Worm (Caenorhabditis elegans): ENCODE data around the gene try-8.

Gene try-8

DNA sequence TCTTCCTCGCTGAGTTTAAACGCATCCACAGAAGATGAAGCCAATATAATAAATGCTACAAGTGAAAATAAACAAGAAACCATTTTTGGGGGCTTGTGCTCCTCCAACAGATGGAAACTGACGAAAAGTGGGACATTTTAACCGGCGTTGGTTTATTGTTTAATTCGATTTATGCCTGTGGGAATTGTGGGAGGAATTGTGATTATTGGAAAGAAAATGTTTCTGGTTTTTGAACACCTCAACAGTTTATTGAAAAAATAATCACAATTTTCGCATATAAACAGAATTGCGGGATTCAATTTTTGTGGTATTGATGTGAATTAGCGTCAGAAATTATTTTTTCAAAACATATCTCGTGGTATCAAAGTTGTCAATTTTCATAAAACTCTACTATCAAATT is at the start of gene try-8:
Gene try-8 (minus strand): TSS at position 101 of the 400 bp plus-strand sequence.
- TF ChIP-seq nhr-237 (tag; optimal IDR thresholded peaks at IDR 0.05) (no peak), ets-5 (GFP tag; IDR thresholded peaks at IDR 0.05) (no peak), lin-14 (GFP tag; optimal IDR thresholded peaks at IDR 0.05) (no peak), nhr-85 (tag) (no peak), egl-13 (tag; optimal IDR thresholded peaks at IDR 0.05) (no peak), ceh-88 (GFP tag; IDR thresholded peaks at IDR 0.05) (no peak)

DNA sequence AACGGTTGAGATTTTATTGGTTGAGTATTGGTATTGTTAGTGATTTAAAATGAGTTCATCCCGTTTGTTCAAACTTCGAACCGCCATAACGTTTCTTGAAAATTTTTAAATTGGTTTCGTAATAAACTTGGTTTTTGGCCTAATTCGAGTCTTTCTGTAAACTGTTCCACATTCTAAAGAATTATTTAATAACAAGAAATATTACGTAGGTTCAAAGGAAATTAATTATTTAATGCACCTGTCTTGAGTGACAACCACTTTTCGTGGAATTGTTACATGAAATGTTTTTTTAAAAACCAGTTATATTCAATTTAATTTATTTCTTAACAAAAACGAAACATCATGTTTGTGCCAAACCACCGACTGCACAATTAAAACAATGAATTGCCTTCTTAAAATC is 47.1 kb upstream of the try-8 start:
- TF ChIP-seq nhr-71 (tag; optimal IDR thresholded peaks at IDR 0.05) (peak; percentile 40), irx-1 (tag; optimal IDR thresholded peaks at IDR 0.05) (no peak), Y116A8C.19 (tag; optimal IDR thresholded peaks at IDR 0.05; ENCODE audit: borderline replicate concordance) (no peak), nhr-47 (tag; optimal IDR thresholded peaks at IDR 0.05) (peak; percentile 25), hlh-4 (tag; optimal IDR thresholded peaks at IDR 0.05) (peak; percentile 96)

- TF ChIP-seq hpl-2 (GFP tag; optimal IDR thresholded peaks at IDR 0.05) = no peak
Observed at ce11 chrV:7497440-7497839, 43.3 kb upstream of the try-8 start, which contains the start of gene srh-79. Gene srh-79 (plus strand): TSS chrV:7497740.

ce11 chrV:7495189-7495588 is 41.1 kb upstream of the try-8 start, which contains the start of gene srbc-11:
Gene srbc-11 (minus strand): TSS chrV:7495289.
- no peak for TF ChIP-seq isw-1 (GFP tag; IDR thresholded peaks at IDR 0.05)
- TF ChIP-seq rnt-1 (tag; optimal IDR thresholded peaks at IDR 0.05) = no peak

ce11 chrV:7492924-7493323 is 38.8 kb upstream of the try-8 start, which contains the start of gene srbc-10:
Gene srbc-10 (minus strand): TSS chrV:7493024.
- TF ChIP-seq efl-1 (optimal IDR thresholded peaks at IDR 0.05) (no peak), efl-1 (GFP tag; optimal IDR thresholded peaks at IDR 0.05 in 1 of 2) (peak in 1 of 2 experiments; percentile 55), ceh-63 (GFP tag; optimal IDR thresholded peaks at IDR 0.05) (no peak)

ce11 chrV:7490340-7490739 is 36.2 kb upstream of the try-8 start, which contains the start of gene srbc-9:
Gene srbc-9 (minus strand): TSS chrV:7490440.
- TF ChIP-seq unc-30 (tag; optimal IDR thresholded peaks at IDR 0.05) (no peak), ceh-88 (GFP tag; IDR thresholded peaks at IDR 0.05) (no peak), xbp-1 (tag; optimal IDR thresholded peaks at IDR 0.05) (no peak), ztf-11 (tag; optimal IDR thresholded peaks at IDR 0.05) (no peak), tlp-1 (tag; optimal IDR thresholded peaks at IDR 0.05) (no peak), blmp-1 (tag; optimal IDR thresholded peaks at IDR 0.05) (no peak), nhr-20 (tag; optimal IDR thresholded peaks at IDR 0.05) (no peak), lir-3 (tag; optimal IDR thresholded peaks at IDR 0.05; ENCODE audit: poor library complexity) (no peak), pag-3 (tag; optimal IDR thresholded peaks at IDR 0.05; ENCODE audit: borderline replicate concordance, insufficient read depth) (no peak), egl-27 (tag; optimal IDR thresholded peaks at IDR 0.05) (no peak), ceh-90 (tag; optimal IDR thresholded peaks at IDR 0.05) (no peak)

DNA sequence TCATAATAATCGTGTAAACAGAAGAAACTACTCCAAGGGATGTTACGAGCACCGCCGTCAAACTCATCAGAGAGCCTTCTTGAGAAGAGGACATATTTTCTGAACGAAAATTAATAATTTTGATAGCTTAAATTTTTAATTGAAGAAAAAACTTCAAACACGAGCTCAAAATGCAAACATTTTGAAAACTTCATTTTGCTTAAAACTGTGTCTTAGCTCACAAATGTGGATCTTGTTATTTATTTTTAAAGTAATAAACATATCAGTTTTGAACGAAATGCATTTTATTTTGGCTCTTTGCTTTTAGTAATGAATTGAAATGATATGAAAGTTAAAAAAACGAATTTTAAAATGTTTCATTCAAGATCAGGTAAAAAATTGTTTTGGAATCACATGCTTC is 33.4 kb upstream of the try-8 start, which contains the start of gene srbc-7:
Gene srbc-7 (minus strand): TSS at position 101 of the 400 bp plus-strand sequence.
- TF ChIP-seq nhr-77 (tag; optimal IDR thresholded peaks at IDR 0.05) (no peak), jun-1 (tag; optimal IDR thresholded peaks at IDR 0.05) (no peak), xbp-1 (tag; optimal IDR thresholded peaks at IDR 0.05) (no peak), ceh-8 (GFP tag; optimal IDR thresholded peaks at IDR 0.05) (no peak), nhr-85 (tag) (no peak), nhr-84 (tag; optimal IDR thresholded peaks at IDR 0.05) (no peak), grh-1 (GFP tag; IDR thresholded peaks at IDR 0.05) (no peak), unc-98 (GFP tag; IDR thresholded peaks at IDR 0.05) (no peak), sup-37 (GFP tag; optimal IDR thresholded peaks at IDR 0.05) (no peak), elt-2 (tag; optimal IDR thresholded peaks at IDR 0.05) (no peak), hlh-17 (GFP tag; optimal IDR thresholded peaks at IDR 0.05; ENCODE audit: borderline replicate concordance) (no peak), Y116A8C.19 (tag; optimal IDR thresholded peaks at IDR 0.05; ENCODE audit: borderline replicate concordance) (no peak), hlh-4 (tag; optimal IDR thresholded peaks at IDR 0.05) (no peak), ztf-11 (tag; optimal IDR thresholded peaks at IDR 0.05) (no peak)
